Worm (Caenorhabditis elegans) whole organism, L2 larva: Measurements from ENCODE around the gene clec-1.

Experiments used
- C34F6.9 ChIP-seq: fragments of 150-350 bp; optimal IDR thresholded peaks from 2 replicates; lab custom pipeline; 2014; ENCODE audit warnings: missing biosample characterization, missing genetic modification characterization
- F13H6.1 ChIP-seq: sonication (generic microtip); optimal IDR thresholded peaks from 2 replicates; lab custom pipeline; 2016; ENCODE audit warnings: missing genetic modification characterization, missing compliant biosample characterization
- R02D3.7 ChIP-seq: fragments of 150-350 bp; optimal IDR thresholded peaks from 2 replicates; lab custom pipeline; 2014; ENCODE audit warnings: missing biosample characterization, missing genetic modification characterization
- Y55F3AM.14 ChIP-seq: fragments of 200-800 bp; sonication (Bioruptor generic); optimal IDR thresholded peaks from 2 replicates; lab custom pipeline; 2018; ENCODE audit warnings: mild to moderate bottlenecking, missing genetic modification characterization, missing compliant biosample characterization
- ZK546.5 ChIP-seq: sonication (generic microtip); optimal IDR thresholded peaks from 2 replicates; lab custom pipeline; 2017; ENCODE audit warnings: missing biosample characterization, missing genetic modification characterization
- alr-1 ChIP-seq: fragments of 150-350 bp; optimal IDR thresholded peaks from 2 replicates; lab custom pipeline; 2014; ENCODE audit warnings: missing biosample characterization, missing genetic modification characterization
- aly-2 ChIP-seq: fragments of 150-350 bp; optimal IDR thresholded peaks from 2 replicates; lab custom pipeline; 2014; ENCODE audit warnings: missing biosample characterization, missing genetic modification characterization
- ama-1 ChIP-seq: fragments of 150-350 bp; optimal IDR thresholded peaks from 2 replicates; lab custom pipeline; 2018; ENCODE audit warnings: inconsistent platforms
- blmp-1 ChIP-seq: sonication (generic microtip); optimal IDR thresholded peaks from 2 replicates; lab custom pipeline; 2017; ENCODE audit warnings: missing genetic modification characterization, mild to moderate bottlenecking, missing compliant biosample characterization, antibody characterized with exemption, moderate library complexity; ENCODE audit not compliant: insufficient read depth
- ceh-16 ChIP-seq: fragments of 150-350 bp; optimal IDR thresholded peaks from 2 replicates; lab custom pipeline; 2014; ENCODE audit warnings: missing biosample characterization, missing genetic modification characterization
- crh-2 ChIP-seq: sonication (generic microtip); optimal IDR thresholded peaks from 2 replicates; lab custom pipeline; 2017; ENCODE audit warnings: missing biosample characterization, missing genetic modification characterization
- elt-1 ChIP-seq: fragments of 150-350 bp; optimal IDR thresholded peaks from 2 replicates; lab custom pipeline; 2014; ENCODE audit warnings: missing biosample characterization, missing genetic modification characterization
- elt-3 ChIP-seq: sonication (generic microtip); optimal IDR thresholded peaks from 2 replicates; lab custom pipeline; 2017; ENCODE audit warnings: missing biosample characterization, missing genetic modification characterization
- fos-1 ChIP-seq: fragments of 150-350 bp; optimal IDR thresholded peaks from 2 replicates; lab custom pipeline; 2014; ENCODE audit warnings: missing biosample characterization, missing genetic modification characterization
- gmeb-1 ChIP-seq: fragments of 150-350 bp; optimal IDR thresholded peaks from 2 replicates; lab custom pipeline; 2014; ENCODE audit warnings: missing biosample characterization, missing genetic modification characterization
- lin-13 ChIP-seq: fragments of 150-350 bp; optimal IDR thresholded peaks from 2 replicates; lab custom pipeline; 2014; ENCODE audit warnings: missing biosample characterization, missing genetic modification reagents, missing genetic modification characterization
- lin-39 ChIP-seq: fragments of 150-350 bp; optimal IDR thresholded peaks from 2 replicates; lab custom pipeline; 2014; ENCODE audit warnings: missing biosample characterization, missing genetic modification reagents, missing genetic modification characterization
- mab-5 ChIP-seq: fragments of 150-350 bp; optimal IDR thresholded peaks from 2 replicates; lab custom pipeline; 2014; ENCODE audit warnings: missing biosample characterization, missing genetic modification characterization
- mbf-1 ChIP-seq: sonication (generic microtip); optimal IDR thresholded peaks from 2 replicates; lab custom pipeline; 2017; ENCODE audit warnings: missing biosample characterization, missing genetic modification characterization
- mdl-1 ChIP-seq, 2 experiments: fragments of 150-350 bp in 1 of 2; sonication (generic microtip) in 1 of 2; optimal IDR thresholded peaks; 2 replicates each; lab custom pipeline; 2017; ENCODE audit warnings: missing biosample characterization in 2 of 2, missing genetic modification characterization in 2 of 2
- nhr-10 ChIP-seq: sonication (generic microtip); optimal IDR thresholded peaks from 2 replicates; lab custom pipeline; 2017; ENCODE audit warnings: missing biosample characterization, missing genetic modification characterization
- nhr-11 ChIP-seq: fragments of 150-350 bp; optimal IDR thresholded peaks from 2 replicates; lab custom pipeline; 2014; ENCODE audit warnings: missing biosample characterization, missing genetic modification characterization
- nhr-12 ChIP-seq: fragments of 150-350 bp; optimal IDR thresholded peaks from 2 replicates; lab custom pipeline; 2014; ENCODE audit warnings: missing biosample characterization, missing genetic modification characterization
- nhr-129 ChIP-seq: fragments of 150-350 bp; optimal IDR thresholded peaks from 2 replicates; lab custom pipeline; 2014; ENCODE audit warnings: missing biosample characterization, missing genetic modification characterization
- nhr-21 ChIP-seq: fragments of 150-350 bp; optimal IDR thresholded peaks from 2 replicates; lab custom pipeline; 2014; ENCODE audit warnings: missing biosample characterization, missing genetic modification characterization
- nhr-23 ChIP-seq: fragments of 150-350 bp; optimal IDR thresholded peaks from 2 replicates; lab custom pipeline; 2014; ENCODE audit warnings: missing biosample characterization, missing genetic modification reagents, missing genetic modification characterization
- nhr-237 ChIP-seq: fragments of 150-350 bp; optimal IDR thresholded peaks from 2 replicates; lab custom pipeline; 2014; ENCODE audit warnings: missing biosample characterization, missing genetic modification characterization
- nhr-25 ChIP-seq: fragments of 150-350 bp; sonication (generic microtip); optimal IDR thresholded peaks from 3 replicates; lab custom pipeline; 2014; ENCODE audit warnings: missing biosample characterization, missing genetic modification characterization
- nhr-6 ChIP-seq: fragments of 150-350 bp; optimal IDR thresholded peaks from 2 replicates; lab custom pipeline; 2014; ENCODE audit warnings: missing biosample characterization, missing genetic modification characterization
- nhr-77 ChIP-seq: fragments of 150-350 bp; optimal IDR thresholded peaks from 2 replicates; lab custom pipeline; 2014; ENCODE audit warnings: missing biosample characterization, missing genetic modification characterization
- peb-1 ChIP-seq: fragments of 150-350 bp; optimal IDR thresholded peaks from 2 replicates; lab custom pipeline; 2014; ENCODE audit warnings: missing biosample characterization, missing genetic modification characterization
- snpc-4 ChIP-seq: fragments of 150-350 bp; optimal IDR thresholded peaks from 2 replicates; lab custom pipeline; 2014; ENCODE audit warnings: missing biosample characterization, missing genetic modification characterization
- unc-55 ChIP-seq: fragments of 150-350 bp; sonication (generic microtip); optimal IDR thresholded peaks from 3 replicates; lab custom pipeline; 2014; ENCODE audit warnings: missing biosample characterization, missing genetic modification reagents, missing genetic modification characterization
- unc-62 ChIP-seq: fragments of 150-350 bp; optimal IDR thresholded peaks from 2 replicates; lab custom pipeline; 2014; ENCODE audit warnings: missing biosample characterization, missing genetic modification reagents, missing genetic modification characterization
- zag-1 ChIP-seq: fragments of 150-350 bp; optimal IDR thresholded peaks from 2 replicates; lab custom pipeline; 2014; ENCODE audit warnings: missing biosample characterization, missing genetic modification characterization
- ztf-11 ChIP-seq: sonication (generic microtip); optimal IDR thresholded peaks from 2 replicates; lab custom pipeline; 2017; ENCODE audit warnings: missing biosample characterization, missing genetic modification characterization

The clec-1 gene

ce11 chrV:5668968-5669367 is 31.0 kb upstream of the clec-1 start:
- TF ChIP-seq snpc-4 (no peak), nhr-23 (no peak), aly-2 (tag; lab: Kevin White, UChicago) (no peak), nhr-12 (tag; lab: Kevin White, UChicago) (no peak), crh-2 (no peak), ama-1 (no peak), unc-55 (GFP tag; lab: Kevin White, UChicago) (no peak), C34F6.9 (no peak), alr-1 (no peak), gmeb-1 (tag; lab: Kevin White, UChicago) (no peak), blmp-1 (tag; lab: Kevin White, UChicago) (no peak), mbf-1 (tag; lab: Kevin White, UChicago) (no peak), nhr-21 (tag; lab: Kevin White, UChicago) (no peak), nhr-11 (tag; lab: Kevin White, UChicago) (no peak), elt-1 (no peak), fos-1 (tag; lab: Kevin White, UChicago) (no peak), lin-39 (tag; lab: Kevin White, UChicago) (no peak), nhr-10 (tag; lab: Kevin White, UChicago) (no peak)

- TF ChIP-seq elt-1: no peak
- TF ChIP-seq nhr-77 (tag; lab: Kevin White, UChicago): no peak
- no peak for TF ChIP-seq crh-2
- TF ChIP-seq mdl-1 (tag; optimal IDR thresholded peaks at IDR 0.05; lab: Kevin White, UChicago): no peak
- TF ChIP-seq ZK546.5 (tag; lab: Kevin White, UChicago): no peak
- TF ChIP-seq nhr-23: no peak
- no peak for TF ChIP-seq C34F6.9
- no peak for TF ChIP-seq mbf-1 (tag; lab: Kevin White, UChicago)
- no peak for TF ChIP-seq ceh-16
- TF ChIP-seq elt-3 (tag; lab: Kevin White, UChicago): no peak
- TF ChIP-seq ztf-11 (tag; lab: Kevin White, UChicago): no peak
- no peak for TF ChIP-seq nhr-25 (tag; lab: Kevin White, UChicago)
Measured at ce11 chrV:5672270-5672669, 27.7 kb upstream of the clec-1 start.

ce11 chrV:5676011-5676410 is 23.9 kb upstream of the clec-1 start, which contains the start of gene pqn-13:
Gene pqn-13, minus strand, starts transcription at chrV:5676111.
- no peak for TF ChIP-seq nhr-25 (tag; lab: Kevin White, UChicago)
- TF ChIP-seq mdl-1 (tag; optimal IDR thresholded peaks at IDR 0.05; lab: Kevin White, UChicago): no peak
- TF ChIP-seq nhr-129 (tag; lab: Kevin White, UChicago): no peak

ce11 chrV:5677947-5678346 is 22.0 kb upstream of the clec-1 start:
- TF ChIP-seq zag-1 (tag; lab: Kevin White, UChicago) (no peak), mab-5 (no peak), Y55F3AM.14 (GFP tag; lab: Kevin White, UChicago) (no peak), peb-1 (no peak), ceh-16 (no peak), snpc-4 (no peak), nhr-6 (no peak), unc-62 (GFP tag; lab: Kevin White, UChicago) (no peak), nhr-11 (tag; lab: Kevin White, UChicago) (no peak), F13H6.1 (no peak), R02D3.7 (tag; lab: Kevin White, UChicago) (no peak), gmeb-1 (tag; lab: Kevin White, UChicago) (no peak), lin-13 (GFP tag; lab: Kevin White, UChicago) (no peak), lin-39 (tag; lab: Kevin White, UChicago) (no peak)

ce11 chrV:5682530-5682929 is 17.4 kb upstream of the clec-1 start, which contains the start of gene prp-39:
Gene prp-39, minus strand, starts transcription at chrV:5682630.
- no peak for TF ChIP-seq nhr-23
- no peak for TF ChIP-seq mbf-1 (tag; lab: Kevin White, UChicago)
- no peak for TF ChIP-seq C34F6.9
- TF ChIP-seq nhr-237 (tag; lab: Kevin White, UChicago): no peak
- TF ChIP-seq elt-1: no peak
- no peak for TF ChIP-seq unc-62 (GFP tag; lab: Kevin White, UChicago)
- no peak for TF ChIP-seq ztf-11 (tag; lab: Kevin White, UChicago)
- TF ChIP-seq snpc-4: no peak
- TF ChIP-seq zag-1 (tag; lab: Kevin White, UChicago): no peak
- no peak for TF ChIP-seq blmp-1 (tag; lab: Kevin White, UChicago)
